Fruit fly (Drosophila melanogaster) whole organism, embryonic: ENCODE data around the gene CG7551.

ENCODE experiments used
- Asciz ChIP-seq: fragments of 200-800 bp; sonication (Bioruptor generic); optimal IDR thresholded peaks from 2 replicates; lab custom pipeline; 2017; ENCODE audit warnings: missing biosample characterization, mild to moderate bottlenecking, missing genetic modification characterization, missing genetic modification reagents
- Blimp-1 ChIP-seq: fragments of 200-800 bp; sonication (Bioruptor generic); optimal IDR thresholded peaks from 3 replicates; lab custom pipeline; 2018; ENCODE audit warnings: missing biosample characterization, missing genetic modification characterization, mild to moderate bottlenecking, moderate library complexity, missing genetic modification reagents
- CG10267 ChIP-seq: fragments of 200-800 bp; sonication (Bioruptor generic); optimal IDR thresholded peaks from 2 replicates; lab custom pipeline; 2018; ENCODE audit warnings: missing biosample characterization, mild to moderate bottlenecking, missing genetic modification characterization, moderate library complexity
- CG14710 ChIP-seq: fragments of 200-800 bp; sonication (Bioruptor generic); optimal IDR thresholded peaks from 3 replicates; lab custom pipeline; 2019; ENCODE audit warnings: missing biosample characterization, mild to moderate bottlenecking, missing genetic modification characterization, moderate library complexity
- CG17361 ChIP-seq: fragments of 200-800 bp; sonication (Bioruptor generic); IDR thresholded peaks from 3 replicates; pipeline ENCODE4 v1.3.6; 2022; ENCODE audit warnings: missing biosample characterization, missing genetic modification characterization
- CG17829 ChIP-seq: fragments of 200-800 bp; optimal IDR thresholded peaks from 2 replicates; lab custom pipeline; 2019; ENCODE audit warnings: missing biosample characterization, mild to moderate bottlenecking, missing genetic modification characterization, moderate library complexity
- CG2129 ChIP-seq: fragments of 200-800 bp; sonication (Bioruptor generic); IDR thresholded peaks from 2 replicates; pipeline ENCODE4 v1.3.6; 2022; ENCODE audit warnings: missing biosample characterization, missing genetic modification characterization; ENCODE audit not compliant: partially characterized antibody
- CG31441 ChIP-seq: fragments of 200-800 bp; sonication (Bioruptor generic); IDR thresholded peaks from 2 replicates; pipeline ENCODE4 v1.3.6; 2022; ENCODE audit warnings: missing biosample characterization, missing genetic modification characterization
- CG3163 ChIP-seq: fragments of 200-800 bp; sonication (Bioruptor generic); optimal IDR thresholded peaks from 3 replicates; lab custom pipeline; 2016; ENCODE audit warnings: missing biosample characterization, missing genetic modification characterization
- CG4424 ChIP-seq: fragments of 200-800 bp; sonication (Bioruptor generic); optimal IDR thresholded peaks from 3 replicates; lab custom pipeline; 2016; ENCODE audit warnings: missing biosample characterization, missing genetic modification characterization
- CG4617 ChIP-seq: fragments of 200-800 bp; sonication (Bioruptor generic); optimal IDR thresholded peaks from 3 replicates; lab custom pipeline; 2016; ENCODE audit warnings: missing biosample characterization, missing genetic modification characterization, borderline replicate concordance
- CG4854 ChIP-seq: fragments of 200-800 bp; sonication (Bioruptor generic); optimal IDR thresholded peaks from 2 replicates; lab custom pipeline; 2016; ENCODE audit warnings: missing biosample characterization, missing genetic modification characterization, inconsistent platforms
- CG6689 ChIP-seq: fragments of 200-800 bp; sonication (Bioruptor generic); IDR thresholded peaks from 2 replicates; pipeline ENCODE4 v1.3.6; 2022; ENCODE audit warnings: missing biosample characterization, missing genetic modification characterization
- CG6813 ChIP-seq: fragments of 200-800 bp; sonication (Bioruptor generic); optimal IDR thresholded peaks from 2 replicates; lab custom pipeline; 2017; ENCODE audit warnings: missing biosample characterization, missing genetic modification characterization, mild to moderate bottlenecking, moderate library complexity, missing genetic modification reagents
- CG7839 ChIP-seq: fragments of 200-800 bp; sonication (Bioruptor generic); optimal IDR thresholded peaks from 3 replicates; lab custom pipeline; 2018; ENCODE audit warnings: missing biosample characterization, mild to moderate bottlenecking, missing genetic modification characterization, moderate library complexity
- CG7987 ChIP-seq: fragments of 200-800 bp; sonication (Bioruptor generic); optimal IDR thresholded peaks from 2 replicates; lab custom pipeline; 2018; ENCODE audit warnings: missing biosample characterization, mild to moderate bottlenecking, missing genetic modification characterization, moderate library complexity
- CG9817 ChIP-seq: fragments of 200-800 bp; sonication (Bioruptor generic); optimal IDR thresholded peaks from 2 replicates; lab custom pipeline; 2018; ENCODE audit warnings: missing biosample characterization, mild to moderate bottlenecking, missing genetic modification characterization, moderate library complexity
- CHES-1-like ChIP-seq: fragments of 200-800 bp; sonication (Bioruptor generic); optimal IDR thresholded peaks from 2 replicates; lab custom pipeline; 2016; ENCODE audit warnings: missing biosample characterization, missing genetic modification characterization
- D ChIP-seq, 2 experiments: fragments of 200-800 bp in 1 of 2; fragments of >200 bp in 1 of 2; sonication (Bioruptor generic) in 1 of 2; optimal IDR thresholded peaks; 2 replicates in 1 of 2; 3 replicates in 1 of 2; lab custom pipeline; 2017; ENCODE audit warnings: mild to moderate bottlenecking in 1 of 2, missing biosample characterization in 1 of 2, missing genetic modification characterization in 1 of 2, missing genetic modification reagents in 1 of 2
- Drgx ChIP-seq: fragments of 200-800 bp; sonication (Bioruptor generic); IDR thresholded peaks from 2 replicates; pipeline ENCODE4 v1.3.6; 2022; ENCODE audit warnings: missing biosample characterization, missing genetic modification characterization
- E2f2 ChIP-seq: fragments of 200-800 bp; sonication (Bioruptor generic); IDR thresholded peaks from 2 replicates; pipeline ENCODE4 v1.3.6; 2022; ENCODE audit warnings: missing biosample characterization, missing genetic modification characterization
- GATAe ChIP-seq: fragments of 200-800 bp; sonication (Bioruptor generic); conservative IDR thresholded peaks from 2 replicates; pipeline ENCODE4 v1.3.6; 2022; ENCODE audit warnings: missing biosample characterization, missing genetic modification characterization
- HLH4C ChIP-seq: fragments of 200-800 bp; sonication (Bioruptor generic); IDR thresholded peaks from 3 replicates; pipeline ENCODE4 v1.3.6; 2022; ENCODE audit warnings: missing biosample characterization, missing genetic modification characterization; ENCODE audit not compliant: partially characterized antibody
- Max ChIP-seq: fragments of 200-800 bp; sonication (Bioruptor generic); optimal IDR thresholded peaks from 2 replicates; lab custom pipeline; 2016; ENCODE audit warnings: missing biosample characterization, mild to moderate bottlenecking, missing genetic modification characterization
- Ptx1 ChIP-seq: fragments of 200-800 bp; sonication (Bioruptor generic); IDR thresholded peaks from 2 replicates; pipeline ENCODE4 v1.3.6; 2022; ENCODE audit warnings: missing biosample characterization, missing genetic modification characterization
- YL-1 ChIP-seq: fragments of 200-800 bp; sonication (Bioruptor generic); optimal IDR thresholded peaks from 3 replicates; lab custom pipeline; 2017; ENCODE audit warnings: missing biosample characterization, mild to moderate bottlenecking, missing genetic modification characterization
- abd-A ChIP-seq: fragments of 200-800 bp; sonication (Bioruptor generic); optimal IDR thresholded peaks from 3 replicates; lab custom pipeline; 2019; ENCODE audit warnings: missing biosample characterization, mild to moderate bottlenecking, missing genetic modification characterization, moderate library complexity
- ac ChIP-seq: fragments of 200-800 bp; sonication (Bioruptor generic); optimal IDR thresholded peaks from 3 replicates; lab custom pipeline; 2017; ENCODE audit warnings: missing biosample characterization, mild to moderate bottlenecking, missing genetic modification characterization
- ara ChIP-seq: fragments of 200-800 bp; sonication (Bioruptor generic); IDR thresholded peaks from 2 replicates; pipeline ENCODE4 v1.3.6; 2022; ENCODE audit warnings: missing biosample characterization, missing genetic modification characterization
- bab2 ChIP-seq: fragments of 200-800 bp; sonication (Bioruptor generic); optimal IDR thresholded peaks from 2 replicates; lab custom pipeline; 2016; ENCODE audit warnings: missing biosample characterization, missing genetic modification characterization
- dan ChIP-seq: fragments of 200-800 bp; sonication (Bioruptor generic); IDR thresholded peaks from 2 replicates; pipeline ENCODE4 v1.3.6; 2022; ENCODE audit warnings: missing biosample characterization, missing genetic modification characterization
- dmrt99B ChIP-seq: fragments of 200-800 bp; sonication (Bioruptor generic); optimal IDR thresholded peaks from 2 replicates; lab custom pipeline; 2018; ENCODE audit warnings: missing biosample characterization, mild to moderate bottlenecking, missing genetic modification characterization, moderate library complexity
- ewg ChIP-seq: fragments of 200-800 bp; sonication (Bioruptor generic); optimal IDR thresholded peaks from 3 replicates; lab custom pipeline; 2017; ENCODE audit warnings: mild to moderate bottlenecking, missing biosample characterization, missing genetic modification reagents, missing genetic modification characterization
- fru ChIP-seq: fragments of >200 bp; optimal IDR thresholded peaks from 2 replicates; lab custom pipeline; 2017
- hkb ChIP-seq, 2 experiments: fragments of 200-800 bp in 1 of 2; fragments of >200 bp in 1 of 2; sonication (Bioruptor generic) in 1 of 2; IDR thresholded peaks in 1 of 2; optimal IDR thresholded peaks in 1 of 2; 2 replicates each; pipeline versions ENCODE4 v1.3.6 to Lab custom; 2017 to 2022; ENCODE audit warnings: missing biosample characterization in 1 of 2, missing genetic modification characterization in 1 of 2
- kay ChIP-seq: fragments of 200-800 bp; sonication (Bioruptor generic); optimal IDR thresholded peaks from 2 replicates; lab custom pipeline; 2016; ENCODE audit warnings: missing biosample characterization, missing genetic modification characterization
- pan ChIP-seq, 4 experiments: fragments of >200 bp in 3 of 4; fragments of 200-800 bp in 1 of 4; sonication (Bioruptor generic) in 1 of 4; optimal IDR thresholded peaks in 3 of 4; IDR thresholded peaks in 1 of 4; 2 replicates each; pipeline versions ENCODE4 v1.3.6 to Lab custom; 2017 to 2022; ENCODE audit warnings: missing biosample characterization in 2 of 4, missing genetic modification characterization in 2 of 4, mixed read lengths in 1 of 4
- phol ChIP-seq: fragments of 200-800 bp; sonication (Bioruptor generic); optimal IDR thresholded peaks from 3 replicates; lab custom pipeline; 2018; ENCODE audit warnings: missing biosample characterization, mild to moderate bottlenecking, missing genetic modification characterization, moderate library complexity
- prd ChIP-seq, 3 experiments: fragments of >200 bp in 2 of 3; fragments of 200-800 bp in 1 of 3; sonication (Bioruptor generic) in 1 of 3; optimal IDR thresholded peaks in 2 of 3; IDR thresholded peaks in 1 of 3; 2 replicates in 2 of 3; 3 replicates in 1 of 3; pipeline versions ENCODE4 v1.3.6 to Lab custom; 2017 to 2022; ENCODE audit warnings: missing biosample characterization in 1 of 3, missing genetic modification characterization in 1 of 3
- row ChIP-seq: fragments of 200-800 bp; sonication (Bioruptor generic); IDR thresholded peaks from 3 replicates; pipeline ENCODE4 v1.3.6; 2022; ENCODE audit warnings: missing biosample characterization, missing genetic modification characterization
- sens ChIP-seq: fragments of 200-800 bp; sonication (Bioruptor generic); peaks from one replicate; lab custom pipeline; 2016; ENCODE audit warnings: missing biosample characterization, missing genetic modification characterization
- sob ChIP-seq: fragments of 200-800 bp; sonication (Bioruptor generic); IDR thresholded peaks from 2 replicates; pipeline ENCODE4 v1.3.6; 2022; ENCODE audit warnings: missing biosample characterization, missing genetic modification characterization
- trem ChIP-seq: fragments of 200-800 bp; optimal IDR thresholded peaks from 3 replicates; lab custom pipeline; 2019; ENCODE audit warnings: missing biosample characterization, mild to moderate bottlenecking, missing genetic modification characterization, moderate library complexity
- tx ChIP-seq: fragments of 200-800 bp; sonication (Bioruptor generic); optimal IDR thresholded peaks from 2 replicates; lab custom pipeline; 2016; ENCODE audit warnings: missing biosample characterization, missing genetic modification characterization
- vvl ChIP-seq: fragments of 200-800 bp; sonication (Bioruptor generic); IDR thresholded peaks from 2 replicates; pipeline ENCODE4 v1.3.6; 2022; ENCODE audit warnings: missing biosample characterization, missing genetic modification characterization
- zen ChIP-seq: fragments of 200-800 bp; sonication (Bioruptor generic); optimal IDR thresholded peaks from 3 replicates; lab custom pipeline; 2018; ENCODE audit warnings: missing biosample characterization, mild to moderate bottlenecking, missing genetic modification characterization, moderate library complexity

CG7551 gene

dm6 chr3L:11447022-11447728 is 11.1 kb upstream of the CG7551 start (continued):
- TF ChIP-seq D (optimal IDR thresholded peaks at IDR 0.05; lab: Kevin White, UChicago) (no peak), D (GFP tag; optimal IDR thresholded peaks at IDR 0.05; lab: Kevin White, UChicago) (peak; percentile 25), ac (GFP tag; lab: Kevin White, UChicago) (no peak), CG7987 (GFP tag; lab: Kevin White, UChicago) (no peak), CG14710 (peak; percentile 22), CG17361 (peak; percentile 46; the same call in 1 of the 3 replicates), tx (GFP tag; lab: Kevin White, UChicago) (no peak), YL-1 (GFP tag; lab: Kevin White, UChicago) (no peak), prd (optimal IDR thresholded peaks at IDR 0.05; lab: Kevin White, UChicago) (no peak), prd (GFP tag; IDR thresholded peaks at IDR 0.05; lab: Robert Waterston, UW) (peak; percentile 45; the same call in 2 of the 3 replicates), CHES-1-like (GFP tag; lab: Kevin White, UChicago) (no peak), Ptx1 (GFP tag; lab: Robert Waterston, UW) (peak; percentile 23; the same call in 1 of the 2 replicates), Blimp-1 (GFP tag; lab: Kevin White, UChicago) (peak; percentile 47), CG31441 (GFP tag; lab: Robert Waterston, UW) (peak; percentile 56), row (GFP tag; lab: Robert Waterston, UW) (peak; percentile 26; the same call in 1 of the 3 replicates), ewg (GFP tag; lab: Kevin White, UChicago) (no peak), CG2129 (GFP tag; lab: Robert Waterston, UW) (no peak), Asciz (GFP tag; lab: Kevin White, UChicago) (peak; percentile 32), vvl (GFP tag; lab: Robert Waterston, UW) (0 out of 2 replicates have a peak, but pooled peaks have one; percentile 28), ara (GFP tag; lab: Robert Waterston, UW) (0 out of 2 replicates have a peak, but pooled peaks have one; percentile 21), CG17829 (peak; percentile 29), CG6813 (GFP tag; lab: Kevin White, UChicago) (peak; percentile 4), pan (optimal IDR thresholded peaks at IDR 0.05; lab: Kevin White, UChicago) (no peak), pan (GFP tag; optimal IDR thresholded peaks at IDR 0.05 in 1 of 2, IDR thresholded peaks at IDR 0.05 in 1 of 2) (peak in 1 of 2 experiments; percentile 9), CG7839 (tag; lab: Kevin White, UChicago) (peak; percentile 10), CG9817 (tag; lab: Kevin White, UChicago) (no peak), sob (GFP tag; lab: Robert Waterston, UW) (no peak), Max (GFP tag; lab: Kevin White, UChicago) (no peak), Drgx (GFP tag; lab: Robert Waterston, UW) (peak; percentile 90), CG10267 (tag; lab: Kevin White, UChicago) (peak; percentile 2), dan (GFP tag; lab: Robert Waterston, UW) (no peak), GATAe (GFP tag; lab: Robert Waterston, UW) (no peak), CG4424 (GFP tag; lab: Kevin White, UChicago) (peak; percentile 40), sens (GFP tag; lab: Kevin White, UChicago) (peak; percentile 81), CG6689 (GFP tag; lab: Robert Waterston, UW) (0 out of 2 replicates have a peak, but pooled peaks have one; percentile 17), hkb (optimal IDR thresholded peaks at IDR 0.05; lab: Kevin White, UChicago) (no peak), hkb (GFP tag; IDR thresholded peaks at IDR 0.05; lab: Robert Waterston, UW) (0 out of 2 replicates have a peak, but pooled peaks have one; percentile 12), HLH4C (no peak), abd-A (tag; lab: Kevin White, UChicago) (no peak), kay (GFP tag; lab: Kevin White, UChicago) (no peak), CG3163 (GFP tag; lab: Kevin White, UChicago) (no peak), phol (tag; lab: Kevin White, UChicago) (peak; percentile 46), fru (lab: Kevin White, UChicago) (no peak), E2f2 (GFP tag; lab: Robert Waterston, UW) (no peak), trem (tag; lab: Kevin White, UChicago) (peak; percentile 8), dmrt99B (peak; percentile 60), CG4617 (GFP tag; lab: Kevin White, UChicago) (no peak), bab2 (GFP tag; lab: Kevin White, UChicago) (no peak), CG4854 (GFP tag; lab: Kevin White, UChicago) (no peak), zen (no peak)
